Fruit fly (Drosophila melanogaster) whole organism, embryonic: ENCODE results near the gene CG5969.

Experiments used
- B-H2 ChIP-seq: fragments of 200-800 bp; sonication (Bioruptor generic); optimal IDR thresholded peaks from 2 replicates; lab custom pipeline; 2018; ENCODE audit warnings: missing biosample characterization, mild to moderate bottlenecking, missing genetic modification characterization
- CG10979 ChIP-seq: fragments of 200-800 bp; sonication (Bioruptor generic); optimal IDR thresholded peaks from 2 replicates; lab custom pipeline; 2018; ENCODE audit warnings: missing biosample characterization, mild to moderate bottlenecking, missing genetic modification characterization, moderate library complexity
- CG12155 ChIP-seq: fragments of 200-800 bp; sonication (Bioruptor generic); optimal IDR thresholded peaks from 3 replicates; lab custom pipeline; 2016; ENCODE audit warnings: missing biosample characterization, missing genetic modification characterization
- CG15479 ChIP-seq: fragments of 200-800 bp; sonication (Bioruptor generic); optimal IDR thresholded peaks from 3 replicates; lab custom pipeline; 2019; ENCODE audit warnings: missing biosample characterization, mild to moderate bottlenecking, missing genetic modification characterization, moderate library complexity
- CG17361 ChIP-seq: fragments of 200-800 bp; sonication (Bioruptor generic); IDR thresholded peaks from 3 replicates; pipeline ENCODE4 v1.3.6; 2022; ENCODE audit warnings: missing biosample characterization, missing genetic modification characterization
- CG17568 ChIP-seq: fragments of 200-800 bp; sonication (Bioruptor generic); optimal IDR thresholded peaks from 2 replicates; lab custom pipeline; 2018; ENCODE audit warnings: missing biosample characterization, mild to moderate bottlenecking, missing genetic modification characterization, moderate library complexity
- CG17829 ChIP-seq: fragments of 200-800 bp; optimal IDR thresholded peaks from 2 replicates; lab custom pipeline; 2019; ENCODE audit warnings: missing biosample characterization, mild to moderate bottlenecking, missing genetic modification characterization, moderate library complexity
- CG17912 ChIP-seq: fragments of 200-800 bp; sonication (Bioruptor generic); optimal IDR thresholded peaks from 2 replicates; lab custom pipeline; 2018; ENCODE audit warnings: missing biosample characterization, mild to moderate bottlenecking, missing genetic modification characterization
- CG18262 ChIP-seq: fragments of 200-800 bp; optimal IDR thresholded peaks from 3 replicates; lab custom pipeline; 2019; ENCODE audit warnings: missing biosample characterization, mild to moderate bottlenecking, missing genetic modification characterization, moderate library complexity
- CG2120 ChIP-seq: fragments of 200-800 bp; sonication (Bioruptor generic); optimal IDR thresholded peaks from 3 replicates; lab custom pipeline; 2016; ENCODE audit warnings: missing biosample characterization, missing genetic modification characterization
- CG30403 ChIP-seq: fragments of 200-800 bp; sonication (Bioruptor generic); optimal IDR thresholded peaks from 3 replicates; lab custom pipeline; 2016; ENCODE audit warnings: missing biosample characterization, missing genetic modification characterization
- CG3995 ChIP-seq: fragments of 200-800 bp; sonication (Bioruptor generic); optimal IDR thresholded peaks from 3 replicates; lab custom pipeline; 2016; ENCODE audit warnings: missing biosample characterization, missing genetic modification characterization
- CG4730 ChIP-seq: fragments of 200-800 bp; sonication (Bioruptor generic); IDR thresholded peaks from 2 replicates; pipeline ENCODE4 v1.3.6; 2022; ENCODE audit warnings: missing biosample characterization, missing genetic modification characterization
- CG6765 ChIP-seq: fragments of 200-800 bp; sonication (Bioruptor generic); optimal IDR thresholded peaks from 3 replicates; lab custom pipeline; 2017; ENCODE audit warnings: missing biosample characterization, mild to moderate bottlenecking, missing genetic modification characterization
- CG7271 ChIP-seq: fragments of 200-800 bp; sonication (Bioruptor generic); optimal IDR thresholded peaks from 2 replicates; lab custom pipeline; 2018; ENCODE audit warnings: missing biosample characterization, mild to moderate bottlenecking, missing genetic modification characterization, moderate library complexity
- CG7372 ChIP-seq: fragments of 200-800 bp; sonication (Bioruptor generic); IDR thresholded peaks from 2 replicates; pipeline ENCODE4 v1.3.6; 2022; ENCODE audit warnings: missing biosample characterization, missing genetic modification characterization
- D19A ChIP-seq: fragments of 200-800 bp; optimal IDR thresholded peaks from 3 replicates; lab custom pipeline; 2019; ENCODE audit warnings: missing biosample characterization, mild to moderate bottlenecking, missing genetic modification characterization, moderate library complexity
- Doc2 ChIP-seq: fragments of 200-800 bp; sonication (Bioruptor generic); IDR thresholded peaks from 2 replicates; pipeline ENCODE4 v1.3.6; 2022; ENCODE audit warnings: missing biosample characterization, missing genetic modification characterization
- E2f1 ChIP-seq: fragments of 200-800 bp; sonication (Bioruptor generic); IDR thresholded peaks from 2 replicates; pipeline ENCODE4 v1.3.6; 2022; ENCODE audit warnings: missing biosample characterization, missing genetic modification characterization
- HLHmδ ChIP-seq: fragments of 200-800 bp; sonication (Bioruptor generic); optimal IDR thresholded peaks from 2 replicates; lab custom pipeline; 2018; ENCODE audit warnings: missing biosample characterization, mild to moderate bottlenecking, missing genetic modification characterization, moderate library complexity
- Hr3 ChIP-seq: fragments of 200-800 bp; sonication (Bioruptor generic); optimal IDR thresholded peaks from 3 replicates; lab custom pipeline; 2016; ENCODE audit warnings: missing biosample characterization, missing genetic modification characterization
- Med ChIP-seq: fragments of 200-800 bp; sonication (Bioruptor generic); peaks from one replicate; lab custom pipeline; 2016; ENCODE audit warnings: missing biosample characterization, missing genetic modification characterization, mild to moderate bottlenecking, inconsistent platforms, moderate library complexity
- Nf-YC ChIP-seq: fragments of 200-800 bp; optimal IDR thresholded peaks from 3 replicates; lab custom pipeline; 2019; ENCODE audit warnings: missing biosample characterization, mild to moderate bottlenecking, missing genetic modification characterization, moderate library complexity
- Pdp1 ChIP-seq, 2 experiments: fragments of 200-800 bp; sonication (Bioruptor generic); optimal IDR thresholded peaks; 3 replicates each; lab custom pipeline; 2016; ENCODE audit warnings: missing biosample characterization in 2 of 2, missing genetic modification characterization in 2 of 2, mild to moderate bottlenecking in 1 of 2, moderate library complexity in 1 of 2
- Rfx ChIP-seq: fragments of 200-800 bp; sonication (Bioruptor generic); IDR thresholded peaks from 2 replicates; pipeline ENCODE4 v1.3.6; 2022; ENCODE audit warnings: missing biosample characterization, missing genetic modification characterization
- Sox100B ChIP-seq: fragments of 200-800 bp; sonication (Bioruptor generic); optimal IDR thresholded peaks from 3 replicates; lab custom pipeline; 2018; ENCODE audit warnings: missing biosample characterization, mild to moderate bottlenecking, missing genetic modification characterization
- TFAM ChIP-seq: fragments of 200-800 bp; sonication (Bioruptor generic); optimal IDR thresholded peaks from 2 replicates; lab custom pipeline; 2017; ENCODE audit warnings: missing biosample characterization, missing genetic modification characterization, inconsistent platforms
- amos ChIP-seq: fragments of 200-800 bp; sonication (Bioruptor generic); IDR thresholded peaks from 2 replicates; pipeline ENCODE4 v1.3.6; 2022; ENCODE audit warnings: missing biosample characterization, missing genetic modification characterization; ENCODE audit not compliant: partially characterized antibody
- aop ChIP-seq: fragments of 200-800 bp; sonication (Bioruptor generic); IDR thresholded peaks from 2 replicates; pipeline ENCODE4 v1.3.6; 2022; ENCODE audit warnings: missing biosample characterization, missing genetic modification characterization
- ase ChIP-seq: fragments of 200-800 bp; sonication (Bioruptor generic); IDR thresholded peaks from 3 replicates; pipeline ENCODE4 v1.3.6; 2022; ENCODE audit warnings: missing biosample characterization, missing genetic modification characterization
- bowl ChIP-seq: fragments of 200-800 bp; sonication (Bioruptor generic); IDR thresholded peaks from 2 replicates; pipeline ENCODE4 v1.3.6; 2022; ENCODE audit warnings: missing biosample characterization, missing genetic modification characterization
- cato ChIP-seq: fragments of 200-800 bp; sonication (Bioruptor generic); optimal IDR thresholded peaks from 2 replicates; lab custom pipeline; 2016; ENCODE audit warnings: missing biosample characterization, missing genetic modification characterization, borderline replicate concordance
- da ChIP-seq: fragments of 200-800 bp; sonication (Bioruptor generic); optimal IDR thresholded peaks from 2 replicates; lab custom pipeline; 2016; ENCODE audit warnings: missing biosample characterization, missing genetic modification characterization
- dpn ChIP-seq, 2 experiments: fragments of 200-800 bp; sonication (Bioruptor generic); optimal IDR thresholded peaks; 3 replicates each; lab custom pipeline; 2016; ENCODE audit warnings: missing biosample characterization in 2 of 2, missing genetic modification characterization in 2 of 2
- fru ChIP-seq: fragments of >200 bp; optimal IDR thresholded peaks from 2 replicates; lab custom pipeline; 2017
- hkb ChIP-seq, 2 experiments: fragments of 200-800 bp in 1 of 2; fragments of >200 bp in 1 of 2; sonication (Bioruptor generic) in 1 of 2; IDR thresholded peaks in 1 of 2; optimal IDR thresholded peaks in 1 of 2; 2 replicates each; pipeline versions ENCODE4 v1.3.6 to Lab custom; 2017 to 2022; ENCODE audit warnings: missing biosample characterization in 1 of 2, missing genetic modification characterization in 1 of 2
- klu ChIP-seq: fragments of 200-800 bp; sonication (Bioruptor generic); IDR thresholded peaks from 2 replicates; pipeline ENCODE4 v1.3.6; 2022; ENCODE audit warnings: missing biosample characterization, missing genetic modification characterization
- luna ChIP-seq: fragments of 200-800 bp; sonication (Bioruptor generic); optimal IDR thresholded peaks from 2 replicates; lab custom pipeline; 2016; ENCODE audit warnings: missing biosample characterization, missing genetic modification characterization
- nmo ChIP-seq: fragments of 200-800 bp; sonication (Bioruptor generic); optimal IDR thresholded peaks from 2 replicates; lab custom pipeline; 2018; ENCODE audit warnings: missing biosample characterization, mild to moderate bottlenecking, missing genetic modification characterization, moderate library complexity
- pita ChIP-seq: fragments of 200-800 bp; sonication (Bioruptor generic); optimal IDR thresholded peaks from 2 replicates; lab custom pipeline; 2017; ENCODE audit warnings: missing biosample characterization, mild to moderate bottlenecking, missing genetic modification characterization
- pzg ChIP-seq: fragments of 200-800 bp; sonication (Bioruptor generic); optimal IDR thresholded peaks from 3 replicates; lab custom pipeline; 2018; ENCODE audit warnings: missing biosample characterization, mild to moderate bottlenecking, missing genetic modification characterization, moderate library complexity
- ranshi ChIP-seq: fragments of 200-800 bp; sonication (Bioruptor generic); IDR thresholded peaks from 2 replicates; pipeline ENCODE4 v1.3.6; 2022; ENCODE audit warnings: missing biosample characterization, missing genetic modification characterization
- sima ChIP-seq: fragments of 200-800 bp; sonication (Bioruptor generic); optimal IDR thresholded peaks from 2 replicates; lab custom pipeline; 2016; ENCODE audit warnings: missing biosample characterization, missing genetic modification characterization
- sna ChIP-seq: fragments of 200-800 bp; sonication (Bioruptor generic); IDR thresholded peaks from 2 replicates; pipeline ENCODE4 v1.3.6; 2022; ENCODE audit warnings: missing biosample characterization, missing genetic modification characterization; ENCODE audit not compliant: partially characterized antibody
- tio ChIP-seq: fragments of 200-800 bp; sonication (Bioruptor generic); optimal IDR thresholded peaks from 2 replicates; lab custom pipeline; 2017; ENCODE audit warnings: missing biosample characterization, missing genetic modification characterization, inconsistent platforms
- unc-4 ChIP-seq: fragments of 200-800 bp; sonication (Bioruptor generic); IDR thresholded peaks from 2 replicates; pipeline ENCODE4 v1.3.6; 2022; ENCODE audit warnings: missing biosample characterization, missing genetic modification characterization; ENCODE audit not compliant: partially characterized antibody
- wor ChIP-seq: fragments of 200-800 bp; sonication (Bioruptor generic); IDR thresholded peaks from 2 replicates; pipeline ENCODE4 v1.3.6; 2022; ENCODE audit warnings: missing biosample characterization, missing genetic modification characterization
- zf30C ChIP-seq: fragments of 200-800 bp; sonication (Bioruptor generic); optimal IDR thresholded peaks from 3 replicates; lab custom pipeline; 2018; ENCODE audit warnings: missing biosample characterization, mild to moderate bottlenecking, missing genetic modification characterization

CG5969 gene

DNA sequence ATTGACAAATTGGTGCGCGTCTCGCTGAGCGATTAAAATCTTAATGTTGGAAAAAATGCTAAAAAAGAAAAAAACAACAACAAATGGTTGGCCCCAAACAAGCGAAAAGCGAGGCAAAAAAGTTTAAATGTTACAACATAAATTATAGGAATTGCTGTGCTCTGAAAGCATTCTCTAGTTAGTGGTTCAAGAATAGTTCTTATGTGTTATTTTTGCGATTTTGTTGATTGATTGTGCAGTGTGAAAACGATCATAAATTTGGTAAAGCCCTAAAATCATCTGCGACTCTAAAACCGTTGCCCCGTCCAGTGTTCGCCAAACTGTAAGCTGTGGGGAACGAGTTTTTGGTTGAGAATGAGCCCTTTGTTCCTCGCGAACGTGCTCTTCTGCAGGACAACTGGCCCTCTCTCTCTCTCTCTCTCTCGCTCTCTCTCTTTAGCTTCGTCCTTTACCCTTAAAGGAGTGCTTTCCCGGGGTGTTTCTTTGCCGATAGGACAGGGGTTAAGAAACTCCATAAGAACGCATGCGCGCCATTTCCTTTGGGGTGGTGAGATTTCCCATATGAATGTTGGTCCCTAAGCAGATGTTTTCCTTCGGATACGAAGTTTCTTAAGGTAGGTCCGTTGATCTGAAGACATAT, 30.8 kb upstream of the CG5969 start (continued):
- TF ChIP-seq aop (GFP tag; lab: Robert Waterston, UW) (no peak), tio (GFP tag; lab: Kevin White, UChicago) (no peak), hkb (optimal IDR thresholded peaks at IDR 0.05; lab: Kevin White, UChicago) (no peak), hkb (GFP tag; IDR thresholded peaks at IDR 0.05; lab: Robert Waterston, UW) (no peak), sima (GFP tag; lab: Kevin White, UChicago) (no peak), CG4730 (GFP tag; lab: Robert Waterston, UW) (no peak), HLHmδ (GFP tag; lab: Kevin White, UChicago) (no peak), Sox100B (GFP tag; lab: Kevin White, UChicago) (no peak), CG15479 (no peak), Rfx (GFP tag; lab: Robert Waterston, UW) (no peak), pita (no peak), ranshi (GFP tag; lab: Robert Waterston, UW) (no peak), CG6765 (no peak), CG18262 (tag; lab: Kevin White, UChicago) (no peak), cato (GFP tag; lab: Kevin White, UChicago) (no peak)

DNA sequence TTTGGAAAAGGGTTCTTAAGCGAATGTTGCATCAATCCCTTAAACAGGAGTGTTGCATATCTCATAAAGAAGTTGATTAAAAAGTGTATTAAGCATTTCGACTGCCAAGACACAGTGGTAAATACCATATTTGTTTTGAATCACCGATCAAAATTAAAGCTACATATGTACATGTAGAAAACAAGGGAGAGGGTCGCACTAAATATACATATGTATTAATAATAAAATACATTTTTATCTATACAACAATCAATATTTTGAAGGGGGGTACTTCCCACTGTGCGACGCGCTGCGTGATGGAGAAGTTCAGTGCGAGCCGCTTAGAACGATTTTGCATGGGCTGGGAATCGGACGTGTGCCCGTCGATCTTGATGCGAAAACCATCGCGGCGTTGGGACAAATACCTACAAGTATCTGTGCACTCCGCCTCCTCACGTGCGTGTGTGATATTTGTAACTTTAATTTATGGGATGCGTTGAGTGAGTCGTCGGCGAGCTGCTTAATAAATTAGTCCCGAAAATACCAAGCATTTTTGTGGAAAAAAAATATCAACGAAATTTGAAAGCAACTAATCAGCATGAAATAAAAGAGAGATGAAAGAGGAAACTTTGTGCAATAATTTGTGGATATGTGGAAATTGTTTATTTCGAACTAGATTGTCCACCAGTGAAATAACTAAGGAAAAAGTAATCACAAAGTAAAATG, 28.6 kb upstream of the CG5969 start:
- TF ChIP-seq pzg (GFP tag; lab: Kevin White, UChicago) (peak; percentile 0), CG17361 (GFP tag; lab: Robert Waterston, UW) (peak; percentile 92), dpn (GFP tag; optimal IDR thresholded peaks at IDR 0.05; lab: Kevin White, UChicago) (peak; percentile 24 to 89), fru (lab: Kevin White, UChicago) (no peak), Doc2 (GFP tag; lab: Robert Waterston, UW) (peak; percentile 78; the same call in 1 of the 2 replicates), sna (GFP tag; lab: Robert Waterston, UW) (no peak), CG12155 (GFP tag; lab: Kevin White, UChicago) (peak; percentile 56), CG30403 (peak; percentile 86), nmo (GFP tag; lab: Kevin White, UChicago) (peak; percentile 87), Nf-YC (tag; lab: Kevin White, UChicago) (peak; percentile 47), wor (GFP tag; lab: Robert Waterston, UW) (peak; percentile 81), da (GFP tag; lab: Kevin White, UChicago) (no peak), bowl (peak; percentile 84), Med (GFP tag; lab: Kevin White, UChicago) (peak; percentile 86), CG10979 (tag; lab: Kevin White, UChicago) (peak; percentile 85), CG17912 (GFP tag; lab: Kevin White, UChicago) (no peak), Hr3 (GFP tag; lab: Kevin White, UChicago) (peak; percentile 77), amos (GFP tag; lab: Robert Waterston, UW) (no peak), CG2120 (GFP tag; lab: Kevin White, UChicago) (peak; percentile 69), CG17568 (peak; percentile 79), CG17829 (tag; lab: Kevin White, UChicago) (peak; percentile 85), E2f1 (GFP tag; lab: Robert Waterston, UW) (peak; percentile 90), CG7372 (peak; percentile 87), D19A (tag; lab: Kevin White, UChicago) (peak; percentile 78), CG3995 (GFP tag; lab: Kevin White, UChicago) (no peak), klu (GFP tag; lab: Robert Waterston, UW) (peak; percentile 79), Pdp1 (GFP tag; optimal IDR thresholded peaks at IDR 0.05; lab: Kevin White, UChicago) (peak; percentile 13 to 49), unc-4 (GFP tag; lab: Robert Waterston, UW) (no peak), Rfx (GFP tag; lab: Robert Waterston, UW) (peak; percentile 91), TFAM (GFP tag; lab: Kevin White, UChicago) (peak; percentile 46), luna (GFP tag; lab: Kevin White, UChicago) (no peak), CG7271 (tag; lab: Kevin White, UChicago) (peak; percentile 71), B-H2 (GFP tag; lab: Kevin White, UChicago) (no peak), zf30C (GFP tag; lab: Kevin White, UChicago) (no peak), ase (GFP tag; lab: Robert Waterston, UW) (peak; percentile 94)
